Fruit fly (Drosophila melanogaster) whole organism, wandering third instar larva: ENCODE measurements around the gene Cpr66D.

Experiments
- CG32264 ChIP-seq: fragments of 200-800 bp; sonication (Bioruptor generic); optimal IDR thresholded peaks from 2 replicates; lab custom pipeline; 2016; ENCODE audit warnings: missing biosample characterization, missing genetic modification characterization
- CG9705 ChIP-seq: fragments of 200-800 bp; sonication (Bioruptor generic); optimal IDR thresholded peaks from 2 replicates; lab custom pipeline; 2018; ENCODE audit warnings: missing biosample characterization, mild to moderate bottlenecking, missing genetic modification characterization
- Dfd ChIP-seq: fragments of >200 bp; optimal IDR thresholded peaks from 2 replicates; lab custom pipeline; 2017; ENCODE audit warnings: missing biosample characterization, missing genetic modification characterization
- Hnf4 ChIP-seq: fragments of 200-800 bp; sonication (Bioruptor generic); optimal IDR thresholded peaks from 2 replicates; lab custom pipeline; 2016; ENCODE audit warnings: missing biosample characterization, mild to moderate bottlenecking, missing genetic modification characterization
- N ChIP-seq: fragments of >200 bp; optimal IDR thresholded peaks from 2 replicates; lab custom pipeline; 2018; ENCODE audit warnings: missing biosample characterization, missing external identifiers, missing genetic modification characterization
- OdsH ChIP-seq: fragments of 200-800 bp; sonication (Bioruptor generic); optimal IDR thresholded peaks from 2 replicates; lab custom pipeline; 2016; ENCODE audit warnings: missing biosample characterization, mild to moderate bottlenecking, missing genetic modification characterization
- fru ChIP-seq: fragments of 200-800 bp; sonication (Bioruptor generic); optimal IDR thresholded peaks from 3 replicates; lab custom pipeline; 2016; ENCODE audit warnings: missing biosample characterization, mild to moderate bottlenecking, missing genetic modification characterization
- h ChIP-seq: fragments of 200-800 bp; sonication (Bioruptor generic); optimal IDR thresholded peaks from 3 replicates; lab custom pipeline; 2016; ENCODE audit warnings: missing biosample characterization, mild to moderate bottlenecking, missing genetic modification characterization
- sage ChIP-seq: fragments of 200-800 bp; sonication (Bioruptor generic); optimal IDR thresholded peaks from 2 replicates; lab custom pipeline; 2016; ENCODE audit warnings: missing biosample characterization, mild to moderate bottlenecking, missing genetic modification characterization
- usp ChIP-seq: fragments of >200 bp; optimal IDR thresholded peaks from 2 replicates; lab custom pipeline; 2017; ENCODE audit warnings: missing biosample characterization, missing genetic modification characterization
- woc ChIP-seq: sonication (Bioruptor generic); optimal IDR thresholded peaks from 2 replicates; lab custom pipeline; 2016; ENCODE audit warnings: missing biosample characterization, mild to moderate bottlenecking, missing genetic modification characterization

- TF ChIP-seq CG32264 (GFP tag; lab: Kevin White, UChicago): no peak
- peak; percentile 15 for TF ChIP-seq fru (GFP tag; lab: Kevin White, UChicago)
- TF ChIP-seq woc (GFP tag; lab: Kevin White, UChicago): no peak
- no peak for TF ChIP-seq sage
- TF ChIP-seq N (GFP tag; lab: Kevin White, UChicago): no peak
- no peak for TF ChIP-seq usp (GFP tag; lab: Kevin White, UChicago)
- no peak for TF ChIP-seq OdsH
- no peak for TF ChIP-seq Hnf4 (GFP tag; lab: Kevin White, UChicago)
- TF ChIP-seq Dfd (GFP tag; lab: Kevin White, UChicago): no peak
- no peak for TF ChIP-seq CG9705 (GFP tag; lab: Kevin White, UChicago)
- peak; percentile 20 for TF ChIP-seq h
These were observed 32.8 kb upstream of the Cpr66D start for dm6 chr3L:8607449-8607848.
